Worm (Caenorhabditis elegans): ENCODE measurements around the gene aldo-2.

ce11 chrIII:5834663-5835062, 41.8 kb downstream of the aldo-2 start:
- no peak for TF ChIP-seq aly-1 (tag; optimal IDR thresholded peaks at IDR 0.05)
- TF ChIP-seq pes-1 (GFP tag; IDR thresholded peaks at IDR 0.05): no peak

All from whole organism, early embryonic.